Worm (Caenorhabditis elegans): ENCODE measurements around the gene T20B5.2.

ce11 chrX:9311225-9311624 is 19.7 kb upstream of the T20B5.2 start, which contains the start of gene H29C22.1:
- TF ChIP-seq mdl-1 (tag; optimal IDR thresholded peaks at IDR 0.05) (no peak), sox-4 (tag; optimal IDR thresholded peaks at IDR 0.05) (no peak), egl-27 (tag; optimal IDR thresholded peaks at IDR 0.05) (no peak), fkh-10 (GFP tag; optimal IDR thresholded peaks at IDR 0.05) (no peak), elt-3 (tag; optimal IDR thresholded peaks at IDR 0.05) (no peak), nhr-76 (tag; optimal IDR thresholded peaks at IDR 0.05) (no peak), lin-13 (GFP tag; optimal IDR thresholded peaks at IDR 0.05) (no peak), ama-1 (optimal IDR thresholded peaks at IDR 0.05) (no peak)

Measured in whole organism, L1 larva.